Worm (Caenorhabditis elegans) whole organism, L2 larva: ENCODE results near the gene F29B9.8.

ENCODE experiments used
- elt-1 ChIP-seq: fragments of 150-350 bp; optimal IDR thresholded peaks from 2 replicates; lab custom pipeline; 2014; ENCODE audit warnings: missing biosample characterization, missing genetic modification characterization
- nhr-10 ChIP-seq: sonication (generic microtip); optimal IDR thresholded peaks from 2 replicates; lab custom pipeline; 2017; ENCODE audit warnings: missing biosample characterization, missing genetic modification characterization
- nhr-12 ChIP-seq: fragments of 150-350 bp; optimal IDR thresholded peaks from 2 replicates; lab custom pipeline; 2014; ENCODE audit warnings: missing biosample characterization, missing genetic modification characterization
- zag-1 ChIP-seq: fragments of 150-350 bp; optimal IDR thresholded peaks from 2 replicates; lab custom pipeline; 2014; ENCODE audit warnings: missing biosample characterization, missing genetic modification characterization

ce11 chrIV:4686898-4687297 is 39.4 kb downstream of the F29B9.8 start:
- TF ChIP-seq elt-1 (no peak), zag-1 (tag; lab: Kevin White, UChicago) (no peak), nhr-12 (tag; lab: Kevin White, UChicago) (no peak), nhr-10 (no peak)
